Worm (Caenorhabditis elegans): ENCODE data around the gene puf-6.

ce11 chrII:13006283-13006682 is 37.0 kb downstream of the puf-6 start:
- TF ChIP-seq ztf-23 (GFP tag; IDR thresholded peaks at IDR 0.05) (no peak), ztf-29 (GFP tag; IDR thresholded peaks at IDR 0.05) (no peak), klf-2 (GFP tag; conservative IDR thresholded peaks at IDR 0.05) (no peak), flt-1 (GFP tag; IDR thresholded peaks at IDR 0.05) (no peak)

Measured in whole organism, midembryonic.